Fruit fly (Drosophila melanogaster): Measurements from ENCODE around the gene MetRS-m.

MetRS-m gene

dm6 chr3R:14285059-14285953 lies 25.5 kb upstream of the MetRS-m start (continued):
- no peak for TF ChIP-seq CG7372 (GFP tag; IDR thresholded peaks at IDR 0.05)
- no peak for TF ChIP-seq CG10959 (GFP tag; IDR thresholded peaks at IDR 0.05)
- peak; percentile 38 for TF ChIP-seq B-H2 (GFP tag; optimal IDR thresholded peaks at IDR 0.05)
- no peak for TF ChIP-seq CG15073 (GFP tag; optimal IDR thresholded peaks at IDR 0.05)
- no peak for TF ChIP-seq CG2116 (GFP tag; optimal IDR thresholded peaks at IDR 0.05)
- TF ChIP-seq dm (GFP tag; optimal IDR thresholded peaks at IDR 0.05): no peak
- no peak for TF ChIP-seq CG13123 (GFP tag; optimal IDR thresholded peaks at IDR 0.05)
- no peak for TF ChIP-seq CG8478 (optimal IDR thresholded peaks at IDR 0.05)
- no peak for TF ChIP-seq aop (GFP tag; IDR thresholded peaks at IDR 0.05)
- TF ChIP-seq CG1602 (GFP tag; optimal IDR thresholded peaks at IDR 0.05): peak; percentile 10
- no peak for TF ChIP-seq CG1647 (GFP tag; optimal IDR thresholded peaks at IDR 0.05)
- no peak for TF ChIP-seq Usf (GFP tag; optimal IDR thresholded peaks at IDR 0.05)
- TF ChIP-seq bsh (GFP tag; optimal IDR thresholded peaks at IDR 0.05): no peak
- peak; percentile 21 for TF ChIP-seq cwo (GFP tag; optimal IDR thresholded peaks at IDR 0.05)
- no peak for TF ChIP-seq CG12219 (GFP tag; optimal IDR thresholded peaks at IDR 0.05)
- no peak for TF ChIP-seq gcm2 (GFP tag; optimal IDR thresholded peaks at IDR 0.05)
- no peak for TF ChIP-seq CG6765 (GFP tag; optimal IDR thresholded peaks at IDR 0.05)
- TF ChIP-seq CG2889 (GFP tag; IDR thresholded peaks at IDR 0.05): no peak
- no peak for TF ChIP-seq CG17612 (GFP tag; IDR thresholded peaks at IDR 0.05)
- TF ChIP-seq Hmr (GFP tag; optimal IDR thresholded peaks at IDR 0.05): peak; percentile 40
- TF ChIP-seq CG30431 (GFP tag; optimal IDR thresholded peaks at IDR 0.05): peak; percentile 3
- TF ChIP-seq tin (GFP tag; optimal IDR thresholded peaks at IDR 0.05): no peak
- peak; percentile 50 for TF ChIP-seq CoRest (tag; optimal IDR thresholded peaks at IDR 0.05)
- TF ChIP-seq wek (GFP tag; optimal IDR thresholded peaks at IDR 0.05): no peak
- TF ChIP-seq Fer3 (tag; optimal IDR thresholded peaks at IDR 0.05): no peak
- TF ChIP-seq CG10654 (GFP tag; optimal IDR thresholded peaks at IDR 0.05): no peak
- peak; percentile 1 for TF ChIP-seq salm (tag; optimal IDR thresholded peaks at IDR 0.05)
- TF ChIP-seq Max (GFP tag; optimal IDR thresholded peaks at IDR 0.05): peak; percentile 41
- TF ChIP-seq CG7556 (GFP tag; optimal IDR thresholded peaks at IDR 0.05): no peak
- no peak for TF ChIP-seq CG11696 (GFP tag; IDR thresholded peaks at IDR 0.05)
- no peak for TF ChIP-seq slou (GFP tag; optimal IDR thresholded peaks at IDR 0.05)
- TF ChIP-seq Oli (tag; optimal IDR thresholded peaks at IDR 0.05): peak; percentile 34
- no peak for TF ChIP-seq twi (tag; optimal IDR thresholded peaks at IDR 0.05)
- TF ChIP-seq Antp (GFP tag; optimal IDR thresholded peaks at IDR 0.05): no peak
- TF ChIP-seq bowl (GFP tag; IDR thresholded peaks at IDR 0.05): no peak
- peak; percentile 1 for TF ChIP-seq kah (GFP tag; optimal IDR thresholded peaks at IDR 0.05)
- TF ChIP-seq gro (GFP tag; optimal IDR thresholded peaks at IDR 0.05): peak; percentile 75
- no peak for TF ChIP-seq eyg (GFP tag; optimal IDR thresholded peaks at IDR 0.05)
- no peak for TF ChIP-seq Sin3A (optimal IDR thresholded peaks at IDR 0.05)
- no peak for TF ChIP-seq sc (optimal IDR thresholded peaks at IDR 0.05)
- peak; percentile 19 for TF ChIP-seq sc (GFP tag; optimal IDR thresholded peaks at IDR 0.05)
- no peak for TF ChIP-seq CG5180 (GFP tag; optimal IDR thresholded peaks at IDR 0.05)
- no peak for TF ChIP-seq CG18619 (GFP tag; optimal IDR thresholded peaks at IDR 0.05)
- TF ChIP-seq jumu (GFP tag; optimal IDR thresholded peaks at IDR 0.05): no peak
- no peak for TF ChIP-seq Myb (GFP tag; optimal IDR thresholded peaks at IDR 0.05)
- TF ChIP-seq Optix (GFP tag; IDR thresholded peaks at IDR 0.05): no peak
- TF ChIP-seq Drgx (GFP tag; IDR thresholded peaks at IDR 0.05): no peak
- TF ChIP-seq Adf1 (GFP tag; IDR thresholded peaks at IDR 0.05): no peak
- peak; percentile 77 for TF ChIP-seq exex (tag; optimal IDR thresholded peaks at IDR 0.05)
- no peak for TF ChIP-seq Nf-YB (GFP tag; optimal IDR thresholded peaks at IDR 0.05)
- no peak for TF ChIP-seq CG33557 (GFP tag; optimal IDR thresholded peaks at IDR 0.05)

Measured in whole organism, embryonic.